Fruit fly (Drosophila melanogaster) whole organism, pupa: ENCODE results near the gene Pglym87.

Experiments
- CG13204 ChIP-seq: fragments of 200-800 bp; sonication (Bioruptor generic); optimal IDR thresholded peaks from 2 replicates; lab custom pipeline; 2018; ENCODE audit warnings: missing biosample characterization, mild to moderate bottlenecking, missing genetic modification characterization, moderate library complexity
- CG14655 ChIP-seq: fragments of 200-800 bp; sonication (Bioruptor generic); optimal IDR thresholded peaks from 3 replicates; lab custom pipeline; 2017; ENCODE audit warnings: mild to moderate bottlenecking, missing biosample characterization, missing genetic modification reagents, missing genetic modification characterization
- CG34367 ChIP-seq: fragments of 200-800 bp; sonication (Bioruptor generic); optimal IDR thresholded peaks from 2 replicates; lab custom pipeline; 2018; ENCODE audit warnings: missing biosample characterization, mild to moderate bottlenecking, missing genetic modification characterization
- CG4496 ChIP-seq: fragments of 200-800 bp; sonication (Bioruptor generic); IDR thresholded peaks from 3 replicates; pipeline ENCODE4 v1.3.6; 2022; ENCODE audit warnings: missing biosample characterization, missing genetic modification characterization
- CG8159 ChIP-seq: fragments of 200-800 bp; sonication (Bioruptor generic); optimal IDR thresholded peaks from 3 replicates; lab custom pipeline; 2018; ENCODE audit warnings: missing biosample characterization, mild to moderate bottlenecking, missing genetic modification characterization, moderate library complexity
- CG8301 ChIP-seq: fragments of 200-800 bp; sonication (Bioruptor generic); optimal IDR thresholded peaks from 2 replicates; lab custom pipeline; 2018; ENCODE audit warnings: missing biosample characterization, mild to moderate bottlenecking, missing genetic modification characterization
- Ets98B ChIP-seq: fragments of 200-800 bp; sonication (Bioruptor generic); IDR thresholded peaks from 2 replicates; pipeline ENCODE4 v1.3.6; 2022; ENCODE audit warnings: missing biosample characterization, missing genetic modification characterization
- Pif1A ChIP-seq: fragments of 200-800 bp; sonication (Bioruptor generic); optimal IDR thresholded peaks from 3 replicates; lab custom pipeline; 2016; ENCODE audit warnings: missing biosample characterization, missing genetic modification characterization
- Snoo ChIP-seq: fragments of 200-800 bp; sonication (Bioruptor generic); optimal IDR thresholded peaks from 3 replicates; lab custom pipeline; 2017; ENCODE audit warnings: missing biosample characterization, mild to moderate bottlenecking, missing genetic modification characterization, inconsistent platforms
- rn ChIP-seq: fragments of 200-800 bp; sonication (Bioruptor generic); IDR thresholded peaks from 2 replicates; pipeline ENCODE4 v1.3.6; 2022; ENCODE audit warnings: missing biosample characterization, missing genetic modification characterization

- TF ChIP-seq Ets98B (GFP tag; lab: Robert Waterston, UW) (peak; percentile 93), rn (GFP tag; lab: Robert Waterston, UW) (peak; percentile 63), CG34367 (tag; lab: Kevin White, UChicago) (peak; percentile 70), Snoo (tag; lab: Kevin White, UChicago) (no peak), CG4496 (GFP tag; lab: Robert Waterston, UW) (peak; percentile 91), CG13204 (GFP tag; lab: Kevin White, UChicago) (no peak), CG14655 (GFP tag; lab: Kevin White, UChicago) (peak; percentile 82), Pif1A (GFP tag; lab: Kevin White, UChicago) (peak; percentile 91), CG8159 (tag; lab: Kevin White, UChicago) (peak; percentile 80), CG8301 (peak; percentile 83)
These were observed 11.1 kb downstream of the Pglym87 start, which contains the start of gene CG4860 for dm6 chr3R:12221366-12221916.
